Worm (Caenorhabditis elegans) whole organism, L4/young adult: ENCODE results near the gene set-5.

Experiments
- W03F9.2 ChIP-seq: fragments of 150-350 bp; optimal IDR thresholded peaks from 2 replicates; lab custom pipeline; 2014; ENCODE audit warnings: missing biosample characterization, missing genetic modification characterization
- dao-5 ChIP-seq: sonication (generic microtip); optimal IDR thresholded peaks from 2 replicates; lab custom pipeline; 2016; ENCODE audit warnings: missing genotype, missing genetic modification characterization, moderate library complexity, missing compliant biosample characterization
- him-1 ChIP-seq: sonication (generic microtip); optimal IDR thresholded peaks from 2 replicates; lab custom pipeline; 2016; ENCODE audit warnings: missing genotype, missing genetic modification reagents, missing genetic modification characterization, missing compliant biosample characterization

set-5 gene

ce11 chrV:14698666-14699065 lies at the start of gene set-5:
Gene set-5, plus strand, starts transcription at chrV:14698966.
- no peak for TF ChIP-seq W03F9.2 (tag; lab: Kevin White, UChicago)
- TF ChIP-seq him-1 (tag; lab: Kevin White, UChicago) = no peak
- no peak for TF ChIP-seq dao-5

- TF ChIP-seq him-1 (tag; lab: Kevin White, UChicago) = peak; percentile 9
- TF ChIP-seq W03F9.2 (tag; lab: Kevin White, UChicago) = no peak
- no peak for TF ChIP-seq dao-5
Observed at ce11 chrV:14649929-14650328, 48.8 kb upstream of the set-5 start.

ce11 chrV:14650631-14651030 lies 48.1 kb upstream of the set-5 start:
- no peak for TF ChIP-seq dao-5
- TF ChIP-seq him-1 (tag; lab: Kevin White, UChicago) = no peak
- TF ChIP-seq W03F9.2 (tag; lab: Kevin White, UChicago) = no peak

ce11 chrV:14655689-14656088 lies 43.1 kb upstream of the set-5 start:
- TF ChIP-seq him-1 (tag; lab: Kevin White, UChicago) (no peak), dao-5 (no peak), W03F9.2 (tag; lab: Kevin White, UChicago) (no peak)

ce11 chrV:14656970-14657369 lies 41.8 kb upstream of the set-5 start:
- TF ChIP-seq dao-5 = no peak
- no peak for TF ChIP-seq W03F9.2 (tag; lab: Kevin White, UChicago)
- no peak for TF ChIP-seq him-1 (tag; lab: Kevin White, UChicago)

- no peak for TF ChIP-seq dao-5
- no peak for TF ChIP-seq W03F9.2 (tag; lab: Kevin White, UChicago)
- TF ChIP-seq him-1 (tag; lab: Kevin White, UChicago) = no peak
Observed at ce11 chrV:14658131-14658530, 40.6 kb upstream of the set-5 start, which contains the start of gene slc-25A29. Gene slc-25A29, minus strand, starts transcription at chrV:14658175.

ce11 chrV:14659595-14659994 lies 39.2 kb upstream of the set-5 start:
- no peak for TF ChIP-seq him-1 (tag; lab: Kevin White, UChicago)
- TF ChIP-seq W03F9.2 (tag; lab: Kevin White, UChicago) = no peak
- TF ChIP-seq dao-5 = no peak

ce11 chrV:14660608-14661355 lies 38.0 kb upstream of the set-5 start, which contains the start of gene srh-17:
Gene srh-17, plus strand, starts transcription at chrV:14661305.
- TF ChIP-seq him-1 (tag; lab: Kevin White, UChicago) (no peak), W03F9.2 (tag; lab: Kevin White, UChicago) (no peak), dao-5 (no peak)

ce11 chrV:14663006-14663405 lies 35.8 kb upstream of the set-5 start, which contains the start of gene C47E8.9:
Gene C47E8.9, plus strand, starts transcription at chrV:14663306.
- no peak for TF ChIP-seq him-1 (tag; lab: Kevin White, UChicago)
- TF ChIP-seq dao-5 = no peak
- TF ChIP-seq W03F9.2 (tag; lab: Kevin White, UChicago) = no peak

ce11 chrV:14665728-14666127 lies 33.0 kb upstream of the set-5 start, which contains the start of gene C47E8.1:
Gene C47E8.1, plus strand, starts transcription at chrV:14666028.
- TF ChIP-seq dao-5 (no peak), W03F9.2 (tag; lab: Kevin White, UChicago) (no peak), him-1 (tag; lab: Kevin White, UChicago) (no peak)

ce11 chrV:14678298-14678697 lies 20.5 kb upstream of the set-5 start:
- no peak for TF ChIP-seq him-1 (tag; lab: Kevin White, UChicago)
- TF ChIP-seq dao-5 = no peak
- TF ChIP-seq W03F9.2 (tag; lab: Kevin White, UChicago) = no peak

ce11 chrV:14680014-14680413 lies 18.8 kb upstream of the set-5 start, which contains the start of gene C47E8.3:
Gene C47E8.3, plus strand, starts transcription at chrV:14680314.
- TF ChIP-seq dao-5 = no peak
- TF ChIP-seq W03F9.2 (tag; lab: Kevin White, UChicago) = no peak
- no peak for TF ChIP-seq him-1 (tag; lab: Kevin White, UChicago)

ce11 chrV:14682870-14683269 lies 15.9 kb upstream of the set-5 start:
- TF ChIP-seq dao-5 (no peak), him-1 (tag; lab: Kevin White, UChicago) (no peak), W03F9.2 (tag; lab: Kevin White, UChicago) (no peak)

- TF ChIP-seq W03F9.2 (tag; lab: Kevin White, UChicago) = no peak
- TF ChIP-seq dao-5 = no peak
- TF ChIP-seq him-1 (tag; lab: Kevin White, UChicago) = no peak
Observed at ce11 chrV:14683291-14683690, 15.5 kb upstream of the set-5 start.
